Worm (Caenorhabditis elegans): ENCODE measurements around the gene F14D2.19.

Gene F14D2.19

ce11 chrII:3332039-3332438 lies 4.9 kb downstream of the F14D2.19 start, which contains the start of gene irld-27:
irld-27 (plus strand) TSS chrII:3332339.
- no peak for TF ChIP-seq aly-2 (tag; optimal IDR thresholded peaks at IDR 0.05)
- TF ChIP-seq ama-1 (optimal IDR thresholded peaks at IDR 0.05), result no peak
- no peak for TF ChIP-seq C34F6.9 (tag; optimal IDR thresholded peaks at IDR 0.05)
- TF ChIP-seq ztf-11 (tag; optimal IDR thresholded peaks at IDR 0.05), result no peak
- no peak for TF ChIP-seq ztf-4 (tag; optimal IDR thresholded peaks at IDR 0.05)
- no peak for TF ChIP-seq zag-1 (tag; optimal IDR thresholded peaks at IDR 0.05)
- TF ChIP-seq ceh-16 (tag; optimal IDR thresholded peaks at IDR 0.05), result no peak

- TF ChIP-seq fos-1 (tag; optimal IDR thresholded peaks at IDR 0.05), result no peak
- TF ChIP-seq snpc-4 (tag; optimal IDR thresholded peaks at IDR 0.05), result no peak
- no peak for TF ChIP-seq crh-2 (tag; optimal IDR thresholded peaks at IDR 0.05)
- no peak for TF ChIP-seq zag-1 (tag; optimal IDR thresholded peaks at IDR 0.05)
- no peak for TF ChIP-seq skn-1 (tag; optimal IDR thresholded peaks at IDR 0.05)
- no peak for TF ChIP-seq ztf-4 (tag; optimal IDR thresholded peaks at IDR 0.05)
- no peak for TF ChIP-seq ama-1 (optimal IDR thresholded peaks at IDR 0.05)
- no peak for TF ChIP-seq nhr-12 (tag; optimal IDR thresholded peaks at IDR 0.05)
- TF ChIP-seq nhr-129 (tag; optimal IDR thresholded peaks at IDR 0.05), result no peak
- no peak for TF ChIP-seq nhr-6 (tag; optimal IDR thresholded peaks at IDR 0.05)
- TF ChIP-seq sem-4 (tag; optimal IDR thresholded peaks at IDR 0.05), result no peak
- TF ChIP-seq sma-3 (GFP tag; optimal IDR thresholded peaks at IDR 0.05), result no peak
- no peak for TF ChIP-seq Y55F3AM.14 (GFP tag; optimal IDR thresholded peaks at IDR 0.05)
- TF ChIP-seq C34F6.9 (tag; optimal IDR thresholded peaks at IDR 0.05), result no peak
- no peak for TF ChIP-seq ZK546.5 (tag; optimal IDR thresholded peaks at IDR 0.05)
- TF ChIP-seq peb-1 (tag; optimal IDR thresholded peaks at IDR 0.05), result no peak
Observed at ce11 chrII:3327104-3327503, 9.8 kb downstream of the F14D2.19 start, which contains the start of gene Y46D2A.3. Y46D2A.3 (minus strand) TSS chrII:3327204.

- TF ChIP-seq egl-27 (tag; optimal IDR thresholded peaks at IDR 0.05), result no peak
- TF ChIP-seq unc-62 (GFP tag; optimal IDR thresholded peaks at IDR 0.05), result no peak
- TF ChIP-seq ztf-11 (tag; optimal IDR thresholded peaks at IDR 0.05), result no peak
- TF ChIP-seq nhr-23 (tag; optimal IDR thresholded peaks at IDR 0.05), result no peak
- TF ChIP-seq mbf-1 (tag; optimal IDR thresholded peaks at IDR 0.05), result no peak
- TF ChIP-seq snpc-4 (tag; optimal IDR thresholded peaks at IDR 0.05), result no peak
- no peak for TF ChIP-seq nhr-77 (tag; optimal IDR thresholded peaks at IDR 0.05)
- no peak for TF ChIP-seq unc-39 (tag; optimal IDR thresholded peaks at IDR 0.05)
- no peak for TF ChIP-seq lin-13 (GFP tag; optimal IDR thresholded peaks at IDR 0.05)
- TF ChIP-seq sma-3 (GFP tag; optimal IDR thresholded peaks at IDR 0.05), result no peak
- no peak for TF ChIP-seq lin-11 (tag; optimal IDR thresholded peaks at IDR 0.05)
- TF ChIP-seq lsy-2 (tag; optimal IDR thresholded peaks at IDR 0.05), result no peak
- no peak for TF ChIP-seq elt-3 (tag; optimal IDR thresholded peaks at IDR 0.05)
- no peak for TF ChIP-seq dmd-4 (tag; optimal IDR thresholded peaks at IDR 0.05)
Observed at ce11 chrII:3323179-3323578, 13.8 kb downstream of the F14D2.19 start, which contains the start of gene Y46D2A.2. Y46D2A.2 (minus strand) TSS chrII:3323279.

ce11 chrII:3322257-3322656 lies 14.7 kb downstream of the F14D2.19 start, which contains the start of gene Y46D2A.1:
Y46D2A.1 (plus strand) TSS chrII:3322557.
- no peak for TF ChIP-seq alr-1 (tag; optimal IDR thresholded peaks at IDR 0.05)

- TF ChIP-seq sma-9 (GFP tag; optimal IDR thresholded peaks at IDR 0.05), result peak; percentile 0
- no peak for TF ChIP-seq sma-9 (tag; optimal IDR thresholded peaks at IDR 0.05)
- TF ChIP-seq lin-11 (tag; optimal IDR thresholded peaks at IDR 0.05), result no peak
Observed at ce11 chrII:3318839-3319238, 18.1 kb downstream of the F14D2.19 start.

ce11 chrII:3313442-3313841 lies 23.5 kb downstream of the F14D2.19 start, which contains the start of gene F39E9.6:
F39E9.6 (minus strand) TSS chrII:3313542.
- TF ChIP-seq ceh-82 (tag; optimal IDR thresholded peaks at IDR 0.05) (no peak), R02D3.7 (tag; optimal IDR thresholded peaks at IDR 0.05) (no peak), egl-27 (tag; optimal IDR thresholded peaks at IDR 0.05) (no peak), unc-62 (GFP tag; optimal IDR thresholded peaks at IDR 0.05) (no peak), ztf-4 (tag; optimal IDR thresholded peaks at IDR 0.05) (no peak), sma-9 (GFP tag; optimal IDR thresholded peaks at IDR 0.05) (no peak), sma-9 (tag; optimal IDR thresholded peaks at IDR 0.05) (no peak), mdl-1 (tag; optimal IDR thresholded peaks at IDR 0.05) (no peak), sma-3 (GFP tag; optimal IDR thresholded peaks at IDR 0.05) (no peak), ama-1 (optimal IDR thresholded peaks at IDR 0.05) (no peak), gmeb-1 (tag; optimal IDR thresholded peaks at IDR 0.05) (no peak), elt-3 (tag; optimal IDR thresholded peaks at IDR 0.05) (no peak)
